Fruit fly (Drosophila melanogaster) whole organism, prepupa: Measurements from ENCODE around the gene CG42237.
A peak's percentile ranks its signal among the peaks of the same experiment; 100 is the strongest.

Source experiments
- CG10631 ChIP-seq: fragments of 200-800 bp; sonication (Bioruptor generic); optimal IDR thresholded peaks from 2 replicates; lab custom pipeline; 2016; ENCODE audit warnings: missing biosample characterization, missing genetic modification characterization
- CG16779 ChIP-seq: fragments of 200-800 bp; sonication (Bioruptor generic); optimal IDR thresholded peaks from 3 replicates; lab custom pipeline; 2017; ENCODE audit warnings: missing biosample characterization, mild to moderate bottlenecking, missing genetic modification characterization
- CG3032 ChIP-seq: fragments of 200-800 bp; optimal IDR thresholded peaks from 2 replicates; lab custom pipeline; 2019; ENCODE audit warnings: missing biosample characterization, mild to moderate bottlenecking, missing genetic modification characterization, moderate library complexity
- CG32006 ChIP-seq: fragments of 200-800 bp; sonication (Bioruptor generic); optimal IDR thresholded peaks from 3 replicates; lab custom pipeline; 2017; ENCODE audit warnings: missing biosample characterization, mild to moderate bottlenecking, missing genetic modification characterization
- CG6163 ChIP-seq: fragments of 200-800 bp; sonication (Bioruptor generic); IDR thresholded peaks from 3 replicates; pipeline ENCODE4 v1.3.6; 2022; ENCODE audit warnings: missing biosample characterization, missing genetic modification characterization
- CG6276 ChIP-seq: fragments of 200-800 bp; sonication (Bioruptor generic); optimal IDR thresholded peaks from 2 replicates; lab custom pipeline; 2017; ENCODE audit warnings: missing biosample characterization, mild to moderate bottlenecking, missing genetic modification characterization
- CG6854 ChIP-seq: fragments of 200-800 bp; sonication (Bioruptor generic); optimal IDR thresholded peaks from 2 replicates; lab custom pipeline; 2017; ENCODE audit warnings: missing biosample characterization, mild to moderate bottlenecking, missing genetic modification characterization
- CG9139 ChIP-seq: fragments of 200-800 bp; sonication (Bioruptor generic); optimal IDR thresholded peaks from 3 replicates; lab custom pipeline; 2017; ENCODE audit warnings: missing biosample characterization, mild to moderate bottlenecking, missing genetic modification characterization
- Sox15 ChIP-seq: fragments of 200-800 bp; sonication (Bioruptor generic); optimal IDR thresholded peaks from 3 replicates; lab custom pipeline; 2016; ENCODE audit warnings: missing biosample characterization, missing genetic modification characterization
- dsx ChIP-seq: fragments of 200-800 bp; optimal IDR thresholded peaks from 3 replicates; lab custom pipeline; 2019; ENCODE audit warnings: missing biosample characterization, mild to moderate bottlenecking, missing genetic modification characterization, moderate library complexity; ENCODE audit not compliant: poor library complexity, severe bottlenecking

DNA sequence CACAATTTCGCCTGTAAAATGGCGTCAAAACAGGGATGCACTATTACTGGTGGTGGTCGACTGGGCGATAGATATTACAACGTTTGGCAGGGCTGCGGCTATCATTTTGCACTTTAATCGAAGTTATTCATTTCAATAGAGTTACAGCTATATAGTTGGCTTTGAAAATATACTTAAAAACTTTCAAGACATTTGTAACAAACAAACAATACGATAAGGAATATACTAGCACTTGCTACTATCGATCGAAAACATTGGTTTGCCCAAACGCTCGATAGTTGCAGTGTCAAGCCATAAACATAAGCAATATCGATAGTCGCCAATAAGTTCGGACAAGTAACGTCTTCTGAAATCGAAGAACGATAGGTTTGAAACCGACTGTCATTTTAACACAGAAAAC lies 44.5 kb downstream of the CG42237 start, which contains the start of the genes Bap60 and CG12096:
- TF ChIP-seq CG6854 (no peak), CG10631 (GFP tag; lab: Kevin White, UChicago) (peak; percentile 70), Sox15 (GFP tag; lab: Kevin White, UChicago) (peak; percentile 57), CG16779 (tag; lab: Kevin White, UChicago) (no peak), CG6276 (GFP tag; lab: Kevin White, UChicago) (no peak), CG3032 (tag; lab: Kevin White, UChicago) (peak; percentile 81), CG9139 (GFP tag; lab: Kevin White, UChicago) (no peak), dsx (GFP tag; lab: Kevin White, UChicago) (no peak), CG32006 (GFP tag; lab: Kevin White, UChicago) (peak; percentile 75), CG6163 (GFP tag; lab: Robert Waterston, UW) (peak; percentile 66; the same call in 2 of the 3 replicates)
